Worm (Caenorhabditis elegans) whole organism, late embryonic: ENCODE results near the gene clec-145.

ENCODE experiments used
- ceh-14 ChIP-seq: sonication (generic microtip); optimal IDR thresholded peaks from 2 replicates; lab custom pipeline; 2016; ENCODE audit warnings: missing genotype, missing genetic modification characterization, missing compliant biosample characterization
- ceh-6 ChIP-seq: fragments of 200-800 bp; sonication (Bioruptor generic); optimal IDR thresholded peaks from 2 replicates; lab custom pipeline; 2018; ENCODE audit warnings: mild to moderate bottlenecking, missing genetic modification characterization, missing compliant biosample characterization
- ceh-9 ChIP-seq: sonication (generic microtip); optimal IDR thresholded peaks from 2 replicates; lab custom pipeline; 2016; ENCODE audit warnings: mild to moderate bottlenecking, missing genetic modification characterization, inconsistent platforms, missing compliant biosample characterization
- che-1 ChIP-seq: sonication (generic microtip); optimal IDR thresholded peaks from 2 replicates; lab custom pipeline; 2016; ENCODE audit warnings: mild to moderate bottlenecking, missing genetic modification characterization, missing compliant biosample characterization
- fkh-6 ChIP-seq: sonication (generic microtip); optimal IDR thresholded peaks from 2 replicates; lab custom pipeline; 2016; ENCODE audit warnings: missing genetic modification characterization, missing compliant biosample characterization
- hlh-6 ChIP-seq: sonication (generic microtip); optimal IDR thresholded peaks from 2 replicates; lab custom pipeline; 2016; ENCODE audit warnings: missing genotype, missing genetic modification characterization, missing compliant biosample characterization
- nhr-232 ChIP-seq: sonication (generic microtip); optimal IDR thresholded peaks from 2 replicates; lab custom pipeline; 2016; ENCODE audit warnings: missing genetic modification characterization, missing compliant biosample characterization
- npax-4 ChIP-seq: sonication (generic microtip); optimal IDR thresholded peaks from 2 replicates; lab custom pipeline; 2016; ENCODE audit warnings: missing genetic modification characterization, missing compliant biosample characterization
- pag-3 ChIP-seq: sonication (generic microtip); optimal IDR thresholded peaks from 2 replicates; lab custom pipeline; 2016; ENCODE audit warnings: missing compliant biosample characterization, missing genetic modification characterization, borderline replicate concordance
- pax-1 ChIP-seq: fragments of 150-350 bp; optimal IDR thresholded peaks from 2 replicates; lab custom pipeline; 2014; ENCODE audit warnings: missing biosample characterization, missing genetic modification characterization
- sox-2 ChIP-seq: fragments of 200-800 bp; sonication (Bioruptor generic); IDR thresholded peaks from 2 replicates; pipeline ENCODE4 v1.3.6; 2022; ENCODE audit warnings: missing genetic modification reagents, missing genetic modification characterization, missing compliant biosample characterization
- unc-55 ChIP-seq: sonication (generic microtip); optimal IDR thresholded peaks from 2 replicates; lab custom pipeline; 2017; ENCODE audit warnings: missing biosample characterization, missing genetic modification reagents, missing genetic modification characterization

The clec-145 gene

ce11 chrII:13540956-13541355 is 49.4 kb downstream of the clec-145 start, which contains the start of the genes noa-1 and Y48E1B.17:
TSS of gene noa-1 (minus strand) at chrII:13541056.
TSS of gene Y48E1B.17 (minus strand) at chrII:13541084.
- TF ChIP-seq ceh-14 (tag; lab: Kevin White, UChicago) = no peak
- no peak for TF ChIP-seq ceh-6 (GFP tag; lab: Kevin White, UChicago)
- TF ChIP-seq hlh-6 = no peak
- no peak for TF ChIP-seq npax-4 (tag; lab: Kevin White, UChicago)
- no peak for TF ChIP-seq fkh-6
- TF ChIP-seq nhr-232 (tag; lab: Kevin White, UChicago) = no peak
- no peak for TF ChIP-seq ceh-9 (tag; lab: Kevin White, UChicago)
- TF ChIP-seq pax-1 (tag; lab: Kevin White, UChicago) = no peak
- TF ChIP-seq pag-3 (tag; lab: Kevin White, UChicago) = no peak
- TF ChIP-seq unc-55 (GFP tag; lab: Kevin White, UChicago) = no peak
- no peak for TF ChIP-seq che-1 (tag; lab: Kevin White, UChicago)
- TF ChIP-seq sox-2 (GFP tag; lab: Robert Waterston, UW) = no peak
